Fruit fly (Drosophila melanogaster) Kc167 (cell line): Measurements from ENCODE around the gene CG17991.

Experiments used
- Myc ChIP-seq: fragments of >200 bp; optimal IDR thresholded peaks from 2 replicates; lab custom pipeline; 2017; ENCODE audit warnings: missing external identifiers
- h ChIP-seq: fragments of >200 bp; optimal IDR thresholded peaks from 3 replicates; lab custom pipeline; 2018; ENCODE audit warnings: missing external identifiers
- insv ChIP-seq: fragments of >200 bp; optimal IDR thresholded peaks from 3 replicates; lab custom pipeline; 2018; ENCODE audit warnings: missing external identifiers
- psq ChIP-seq: fragments of >200 bp; optimal IDR thresholded peaks from 2 replicates; lab custom pipeline; 2017; ENCODE audit warnings: missing external identifiers
- ttk ChIP-seq: sonication (Bioruptor generic); optimal IDR thresholded peaks from 2 replicates; lab custom pipeline; 2017; ENCODE audit warnings: missing external identifiers

dm6 chr3R:27194106-27194505 lies 47.0 kb upstream of the CG17991 start, which contains the start of gene Ser:
- no peak for TF ChIP-seq ttk
- TF ChIP-seq Myc (lab: Kevin White, UChicago), result no peak
- no peak for TF ChIP-seq psq
- no peak for TF ChIP-seq h (lab: Kevin White, UChicago)
- no peak for TF ChIP-seq insv (lab: Kevin White, UChicago)
